Worm (Caenorhabditis elegans): ENCODE measurements around the gene F46B3.8.

The F46B3.8 gene

ce11 chrV:20655174-20655573, 32.2 kb upstream of the F46B3.8 start:
- TF ChIP-seq nhr-10 (tag; optimal IDR thresholded peaks at IDR 0.05) (no peak), nhr-77 (tag; optimal IDR thresholded peaks at IDR 0.05) (no peak), lsy-2 (tag; optimal IDR thresholded peaks at IDR 0.05) (no peak), unc-62 (GFP tag; optimal IDR thresholded peaks at IDR 0.05) (no peak)

- TF ChIP-seq nhr-129 (tag; optimal IDR thresholded peaks at IDR 0.05) (no peak), sem-4 (tag; optimal IDR thresholded peaks at IDR 0.05) (no peak), sma-3 (GFP tag; optimal IDR thresholded peaks at IDR 0.05) (no peak), mab-5 (tag; optimal IDR thresholded peaks at IDR 0.05) (no peak), lin-39 (tag; optimal IDR thresholded peaks at IDR 0.05) (no peak), nhr-10 (tag; optimal IDR thresholded peaks at IDR 0.05) (no peak), nhr-6 (tag; optimal IDR thresholded peaks at IDR 0.05) (no peak), nhr-21 (tag; optimal IDR thresholded peaks at IDR 0.05) (no peak)
These were observed 31.4 kb upstream of the F46B3.8 start, which contains the start of gene mnr-1 for ce11 chrV:20654350-20654749. TSS of gene mnr-1 (plus strand) at chrV:20654650.

- TF ChIP-seq ceh-16 (tag; optimal IDR thresholded peaks at IDR 0.05) = no peak
- no peak for TF ChIP-seq nhr-25 (tag; optimal IDR thresholded peaks at IDR 0.05)
- TF ChIP-seq R02D3.7 (tag; optimal IDR thresholded peaks at IDR 0.05) = no peak
- no peak for TF ChIP-seq Y55F3AM.14 (GFP tag; optimal IDR thresholded peaks at IDR 0.05)
- no peak for TF ChIP-seq nhr-77 (tag; optimal IDR thresholded peaks at IDR 0.05)
- TF ChIP-seq ceh-82 (tag; optimal IDR thresholded peaks at IDR 0.05) = no peak
- no peak for TF ChIP-seq mab-5 (tag; optimal IDR thresholded peaks at IDR 0.05)
- no peak for TF ChIP-seq nhr-129 (tag; optimal IDR thresholded peaks at IDR 0.05)
These were observed 29.0 kb upstream of the F46B3.8 start for ce11 chrV:20651923-20652322.

ce11 chrV:20648868-20649267, 25.9 kb upstream of the F46B3.8 start:
- TF ChIP-seq elt-1 (tag; optimal IDR thresholded peaks at IDR 0.05) (no peak), aly-2 (tag; optimal IDR thresholded peaks at IDR 0.05) (no peak), ceh-16 (tag; optimal IDR thresholded peaks at IDR 0.05) (no peak), mab-5 (tag; optimal IDR thresholded peaks at IDR 0.05) (no peak), nhr-6 (tag; optimal IDR thresholded peaks at IDR 0.05) (no peak), gmeb-1 (tag; optimal IDR thresholded peaks at IDR 0.05) (no peak), blmp-1 (tag; optimal IDR thresholded peaks at IDR 0.05; ENCODE audit: insufficient read depth) (no peak), R02D3.7 (tag; optimal IDR thresholded peaks at IDR 0.05) (no peak), nhr-10 (tag; optimal IDR thresholded peaks at IDR 0.05) (no peak), ztf-11 (tag; optimal IDR thresholded peaks at IDR 0.05) (no peak), dmd-4 (tag; optimal IDR thresholded peaks at IDR 0.05) (no peak), fos-1 (tag; optimal IDR thresholded peaks at IDR 0.05) (no peak), nhr-237 (tag; optimal IDR thresholded peaks at IDR 0.05) (no peak)

ce11 chrV:20645479-20645878, 22.5 kb upstream of the F46B3.8 start:
- no peak for TF ChIP-seq alr-1 (tag; optimal IDR thresholded peaks at IDR 0.05)
- TF ChIP-seq crh-2 (tag; optimal IDR thresholded peaks at IDR 0.05) = no peak
- no peak for TF ChIP-seq nhr-21 (tag; optimal IDR thresholded peaks at IDR 0.05)
- TF ChIP-seq gmeb-1 (tag; optimal IDR thresholded peaks at IDR 0.05) = no peak
- TF ChIP-seq mbf-1 (tag; optimal IDR thresholded peaks at IDR 0.05) = no peak
- no peak for TF ChIP-seq skn-1 (tag; optimal IDR thresholded peaks at IDR 0.05)
- TF ChIP-seq sem-4 (tag; optimal IDR thresholded peaks at IDR 0.05) = no peak
- no peak for TF ChIP-seq nhr-6 (tag; optimal IDR thresholded peaks at IDR 0.05)
- TF ChIP-seq ceh-82 (tag; optimal IDR thresholded peaks at IDR 0.05) = no peak
- no peak for TF ChIP-seq R02D3.7 (tag; optimal IDR thresholded peaks at IDR 0.05)
- TF ChIP-seq unc-55 (GFP tag; optimal IDR thresholded peaks at IDR 0.05) = no peak
- no peak for TF ChIP-seq egl-27 (tag; optimal IDR thresholded peaks at IDR 0.05)
- no peak for TF ChIP-seq nhr-10 (tag; optimal IDR thresholded peaks at IDR 0.05)

- no peak for TF ChIP-seq nhr-77 (tag; optimal IDR thresholded peaks at IDR 0.05)
- no peak for TF ChIP-seq nhr-11 (tag; optimal IDR thresholded peaks at IDR 0.05)
- no peak for TF ChIP-seq dmd-4 (tag; optimal IDR thresholded peaks at IDR 0.05)
- TF ChIP-seq F13H6.1 (tag; optimal IDR thresholded peaks at IDR 0.05) = no peak
- no peak for TF ChIP-seq aly-2 (tag; optimal IDR thresholded peaks at IDR 0.05)
- TF ChIP-seq ztf-11 (tag; optimal IDR thresholded peaks at IDR 0.05) = no peak
- TF ChIP-seq C34F6.9 (tag; optimal IDR thresholded peaks at IDR 0.05) = no peak
- TF ChIP-seq crh-2 (tag; optimal IDR thresholded peaks at IDR 0.05) = no peak
- no peak for TF ChIP-seq zag-1 (tag; optimal IDR thresholded peaks at IDR 0.05)
- no peak for TF ChIP-seq peb-1 (tag; optimal IDR thresholded peaks at IDR 0.05)
- no peak for TF ChIP-seq nhr-12 (tag; optimal IDR thresholded peaks at IDR 0.05)
- TF ChIP-seq fos-1 (tag; optimal IDR thresholded peaks at IDR 0.05) = no peak
- TF ChIP-seq lin-13 (GFP tag; optimal IDR thresholded peaks at IDR 0.05) = no peak
These were observed 18.9 kb upstream of the F46B3.8 start, which contains the start of gene srxa-15 for ce11 chrV:20641896-20642295. TSS of gene srxa-15 (plus strand) at chrV:20642196.

Measured in whole organism, L2 larva.